Fruit fly (Drosophila melanogaster) whole organism, prepupa: ENCODE results near the gene CG14257.

Source experiments
- Blimp-1 ChIP-seq: fragments of 200-800 bp; sonication (Bioruptor generic); optimal IDR thresholded peaks from 3 replicates; lab custom pipeline; 2017; ENCODE audit warnings: missing biosample characterization, missing genetic modification characterization, mild to moderate bottlenecking, moderate library complexity, missing genetic modification reagents
- CG10631 ChIP-seq: fragments of 200-800 bp; sonication (Bioruptor generic); optimal IDR thresholded peaks from 2 replicates; lab custom pipeline; 2016; ENCODE audit warnings: missing biosample characterization, missing genetic modification characterization
- CG4318 ChIP-seq: fragments of 200-800 bp; sonication (Bioruptor generic); optimal IDR thresholded peaks from 3 replicates; lab custom pipeline; 2017; ENCODE audit warnings: missing biosample characterization, mild to moderate bottlenecking, missing genetic modification characterization
- Gug ChIP-seq: fragments of 200-800 bp; sonication (Bioruptor generic); IDR thresholded peaks from 2 replicates; pipeline ENCODE4 v1.3.6; 2022; ENCODE audit warnings: missing biosample characterization, missing genetic modification characterization
- Hr39 ChIP-seq: fragments of 200-800 bp; sonication (Bioruptor generic); optimal IDR thresholded peaks from 2 replicates; lab custom pipeline; 2016; ENCODE audit warnings: missing biosample characterization, missing genetic modification characterization
- Sox102F ChIP-seq: fragments of 200-800 bp; sonication (Bioruptor generic); optimal IDR thresholded peaks from 2 replicates; lab custom pipeline; 2016; ENCODE audit warnings: missing biosample characterization, mild to moderate bottlenecking, missing genetic modification characterization
- achi ChIP-seq: fragments of 200-800 bp; sonication (Bioruptor generic); optimal IDR thresholded peaks from 3 replicates; lab custom pipeline; 2016; ENCODE audit warnings: missing biosample characterization, missing genetic modification characterization
- esn ChIP-seq: fragments of 200-800 bp; sonication (Bioruptor generic); optimal IDR thresholded peaks from 2 replicates; lab custom pipeline; 2016; ENCODE audit warnings: missing biosample characterization, mild to moderate bottlenecking, missing genetic modification characterization, moderate library complexity
- fd85E ChIP-seq: fragments of 200-800 bp; sonication (Bioruptor generic); optimal IDR thresholded peaks from 3 replicates; lab custom pipeline; 2016; ENCODE audit warnings: missing biosample characterization, missing genetic modification characterization
- fkh ChIP-seq: fragments of 200-800 bp; sonication (Bioruptor generic); optimal IDR thresholded peaks from 3 replicates; lab custom pipeline; 2017; ENCODE audit warnings: missing biosample characterization, mild to moderate bottlenecking, missing genetic modification characterization, moderate library complexity
- lz ChIP-seq: fragments of 200-800 bp; sonication (Bioruptor generic); optimal IDR thresholded peaks from 3 replicates; lab custom pipeline; 2016; ENCODE audit warnings: missing biosample characterization, missing genetic modification characterization
- net ChIP-seq: fragments of 200-800 bp; sonication (Bioruptor generic); optimal IDR thresholded peaks from 3 replicates; lab custom pipeline; 2016; ENCODE audit warnings: missing biosample characterization, missing genetic modification characterization
- ss ChIP-seq, 2 experiments: fragments of 200-800 bp; sonication (Bioruptor generic); optimal IDR thresholded peaks; 2 replicates in 1 of 2; 3 replicates in 1 of 2; lab custom pipeline; 2017 to 2018; ENCODE audit warnings: mild to moderate bottlenecking in 2 of 2, missing biosample characterization in 2 of 2, missing genetic modification characterization in 2 of 2, moderate library complexity in 1 of 2

DNA sequence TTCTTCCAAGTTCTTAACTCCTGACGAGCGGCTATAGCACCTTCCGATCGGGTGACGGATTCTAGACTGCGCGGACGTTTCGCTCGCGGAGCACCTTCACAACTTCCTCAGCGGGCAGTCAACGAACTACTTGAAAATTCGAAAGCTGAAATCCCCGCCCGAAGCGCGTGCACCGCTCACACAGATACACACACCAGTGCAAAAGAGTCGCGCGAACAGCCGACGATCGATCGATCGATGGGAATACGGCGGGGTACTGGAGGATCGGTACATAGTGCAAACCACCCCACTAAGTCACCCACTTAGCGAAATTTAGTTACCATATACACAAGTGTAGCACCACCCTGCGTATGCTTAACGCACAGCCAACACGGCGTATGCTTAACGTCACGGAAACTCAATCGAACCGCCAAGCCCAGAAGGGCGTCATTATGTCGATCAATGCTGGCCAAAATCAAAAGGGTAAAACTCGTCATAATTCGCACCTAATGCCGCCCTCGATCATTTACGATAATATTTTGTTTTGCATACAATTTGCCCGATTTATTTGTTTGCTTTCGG lies 30.5 kb downstream of the CG14257 start, which contains the start of gene CAH9:
- no peak for TF ChIP-seq CG10631 (GFP tag; lab: Kevin White, UChicago)
- no peak for TF ChIP-seq lz
- no peak for TF ChIP-seq Blimp-1 (GFP tag; lab: Kevin White, UChicago)
- no peak for TF ChIP-seq fd85E (GFP tag; lab: Kevin White, UChicago)
- no peak for TF ChIP-seq net (GFP tag; lab: Kevin White, UChicago)
- TF ChIP-seq esn (GFP tag; lab: Kevin White, UChicago) = no peak
- TF ChIP-seq Sox102F (GFP tag; lab: Kevin White, UChicago) = no peak
- no peak for TF ChIP-seq Hr39 (GFP tag; lab: Kevin White, UChicago)
- TF ChIP-seq CG4318 (GFP tag; lab: Kevin White, UChicago) = no peak
- TF ChIP-seq achi (GFP tag; lab: Kevin White, UChicago) = no peak
- no peak for TF ChIP-seq fkh
- no peak for TF ChIP-seq Gug (GFP tag; lab: Robert Waterston, UW)
- no peak for TF ChIP-seq ss (GFP tag; optimal IDR thresholded peaks at IDR 0.05; lab: Kevin White, UChicago)
